Fruit fly (Drosophila melanogaster) whole organism, embryonic: Measurements from ENCODE around the gene CG1965.

ENCODE experiments used
- B-H1 ChIP-seq: fragments of 200-800 bp; sonication (Bioruptor generic); IDR thresholded peaks from 3 replicates; pipeline ENCODE4 v1.3.6; 2022; ENCODE audit warnings: missing biosample characterization, missing genetic modification characterization
- CG10959 ChIP-seq: fragments of 200-800 bp; sonication (Bioruptor generic); IDR thresholded peaks from 2 replicates; pipeline ENCODE4 v1.3.6; 2022; ENCODE audit warnings: missing biosample characterization, missing genetic modification characterization
- CG11504 ChIP-seq: fragments of 200-800 bp; sonication (Bioruptor generic); optimal IDR thresholded peaks from 3 replicates; lab custom pipeline; 2019; ENCODE audit warnings: missing biosample characterization, mild to moderate bottlenecking, missing genetic modification characterization, moderate library complexity
- CG14667 ChIP-seq: fragments of 200-800 bp; sonication (Bioruptor generic); IDR thresholded peaks from 2 replicates; pipeline ENCODE4 v1.3.6; 2022; ENCODE audit warnings: missing biosample characterization, missing genetic modification characterization
- CG14710 ChIP-seq: fragments of 200-800 bp; sonication (Bioruptor generic); optimal IDR thresholded peaks from 3 replicates; lab custom pipeline; 2019; ENCODE audit warnings: missing biosample characterization, mild to moderate bottlenecking, missing genetic modification characterization, moderate library complexity
- CG15073 ChIP-seq: fragments of 200-800 bp; sonication (Bioruptor generic); optimal IDR thresholded peaks from 2 replicates; lab custom pipeline; 2016; ENCODE audit warnings: missing biosample characterization, missing genetic modification characterization
- CG15479 ChIP-seq: fragments of 200-800 bp; sonication (Bioruptor generic); optimal IDR thresholded peaks from 3 replicates; lab custom pipeline; 2019; ENCODE audit warnings: missing biosample characterization, mild to moderate bottlenecking, missing genetic modification characterization, moderate library complexity
- CG15696 ChIP-seq: fragments of 200-800 bp; sonication (Bioruptor generic); optimal IDR thresholded peaks from 2 replicates; lab custom pipeline; 2019; ENCODE audit warnings: missing biosample characterization, mild to moderate bottlenecking, missing genetic modification characterization, moderate library complexity
- CG17359 ChIP-seq: fragments of 200-800 bp; sonication (Bioruptor generic); optimal IDR thresholded peaks from 3 replicates; lab custom pipeline; 2018; ENCODE audit warnings: missing biosample characterization, mild to moderate bottlenecking, missing genetic modification characterization, moderate library complexity
- CG34376 ChIP-seq: fragments of 200-800 bp; sonication (Bioruptor generic); optimal IDR thresholded peaks from 2 replicates; lab custom pipeline; 2018; ENCODE audit warnings: missing biosample characterization, mild to moderate bottlenecking, missing genetic modification characterization
- CG3838 ChIP-seq: fragments of 200-800 bp; sonication (Bioruptor generic); optimal IDR thresholded peaks from 3 replicates; lab custom pipeline; 2016; ENCODE audit warnings: missing biosample characterization, missing genetic modification characterization
- CG4360 ChIP-seq: fragments of 200-800 bp; sonication (Bioruptor generic); IDR thresholded peaks from 2 replicates; pipeline ENCODE4 v1.3.6; 2022; ENCODE audit warnings: missing biosample characterization, missing genetic modification characterization
- CG4404 ChIP-seq: fragments of 200-800 bp; sonication (Bioruptor generic); IDR thresholded peaks from 2 replicates; pipeline ENCODE4 v1.3.6; 2022; ENCODE audit warnings: missing biosample characterization, missing genetic modification characterization
- CG4730 ChIP-seq: fragments of 200-800 bp; sonication (Bioruptor generic); IDR thresholded peaks from 2 replicates; pipeline ENCODE4 v1.3.6; 2022; ENCODE audit warnings: missing biosample characterization, missing genetic modification characterization
- CG6765 ChIP-seq: fragments of 200-800 bp; sonication (Bioruptor generic); optimal IDR thresholded peaks from 3 replicates; lab custom pipeline; 2017; ENCODE audit warnings: missing biosample characterization, mild to moderate bottlenecking, missing genetic modification characterization
- CG7372 ChIP-seq: fragments of 200-800 bp; sonication (Bioruptor generic); IDR thresholded peaks from 2 replicates; pipeline ENCODE4 v1.3.6; 2022; ENCODE audit warnings: missing biosample characterization, missing genetic modification characterization
- CG7786 ChIP-seq: fragments of 200-800 bp; sonication (Bioruptor generic); optimal IDR thresholded peaks from 2 replicates; lab custom pipeline; 2016; ENCODE audit warnings: missing biosample characterization, missing genetic modification characterization
- CG8944 ChIP-seq: fragments of 200-800 bp; sonication (Bioruptor generic); optimal IDR thresholded peaks from 3 replicates; lab custom pipeline; 2016; ENCODE audit warnings: missing biosample characterization, missing genetic modification characterization
- CG9932 ChIP-seq: fragments of 200-800 bp; sonication (Bioruptor generic); IDR thresholded peaks from 2 replicates; pipeline ENCODE4 v1.3.6; 2022; ENCODE audit warnings: missing biosample characterization, missing genetic modification characterization
- CoRest ChIP-seq: fragments of 200-800 bp; sonication (Bioruptor generic); optimal IDR thresholded peaks from 3 replicates; lab custom pipeline; 2018; ENCODE audit warnings: missing biosample characterization, mild to moderate bottlenecking, missing genetic modification characterization, moderate library complexity
- Fer2 ChIP-seq: fragments of 200-800 bp; sonication (Bioruptor generic); optimal IDR thresholded peaks from 2 replicates; lab custom pipeline; 2018; ENCODE audit warnings: missing biosample characterization, mild to moderate bottlenecking, missing genetic modification characterization, moderate library complexity
- GATAe ChIP-seq: fragments of 200-800 bp; sonication (Bioruptor generic); conservative IDR thresholded peaks from 2 replicates; pipeline ENCODE4 v1.3.6; 2022; ENCODE audit warnings: missing biosample characterization, missing genetic modification characterization
- Hr51 ChIP-seq, 2 experiments: fragments of 200-800 bp; sonication (Bioruptor generic); optimal IDR thresholded peaks; 2 replicates in 1 of 2; 3 replicates in 1 of 2; lab custom pipeline; 2016 to 2018; ENCODE audit warnings: missing biosample characterization in 2 of 2, missing genetic modification characterization in 2 of 2, mild to moderate bottlenecking in 1 of 2, moderate library complexity in 1 of 2
- Jarid2 ChIP-seq: fragments of 200-800 bp; sonication (Bioruptor generic); optimal IDR thresholded peaks from 3 replicates; lab custom pipeline; 2017; ENCODE audit warnings: mild to moderate bottlenecking, missing biosample characterization, missing genetic modification reagents, missing genetic modification characterization
- MESR4 ChIP-seq: fragments of 200-800 bp; sonication (Bioruptor generic); optimal IDR thresholded peaks from 2 replicates; lab custom pipeline; 2018; ENCODE audit warnings: missing biosample characterization, mild to moderate bottlenecking, missing genetic modification characterization, moderate library complexity
- MTF-1 ChIP-seq: fragments of 200-800 bp; sonication (Bioruptor generic); optimal IDR thresholded peaks from 2 replicates; lab custom pipeline; 2018; ENCODE audit warnings: missing biosample characterization, mild to moderate bottlenecking, missing genetic modification characterization, borderline replicate concordance
- Med ChIP-seq: fragments of 200-800 bp; sonication (Bioruptor generic); peaks from one replicate; lab custom pipeline; 2016; ENCODE audit warnings: missing biosample characterization, missing genetic modification characterization, mild to moderate bottlenecking, inconsistent platforms, moderate library complexity
- Pdp1 ChIP-seq, 2 experiments: fragments of 200-800 bp; sonication (Bioruptor generic); optimal IDR thresholded peaks; 3 replicates each; lab custom pipeline; 2016; ENCODE audit warnings: missing biosample characterization in 2 of 2, missing genetic modification characterization in 2 of 2, mild to moderate bottlenecking in 1 of 2, moderate library complexity in 1 of 2
- YL-1 ChIP-seq: fragments of 200-800 bp; sonication (Bioruptor generic); optimal IDR thresholded peaks from 3 replicates; lab custom pipeline; 2017; ENCODE audit warnings: missing biosample characterization, mild to moderate bottlenecking, missing genetic modification characterization
- ab ChIP-seq: fragments of 200-800 bp; sonication (Bioruptor generic); optimal IDR thresholded peaks from 2 replicates; lab custom pipeline; 2016; ENCODE audit warnings: missing biosample characterization, missing genetic modification characterization
- aop ChIP-seq: fragments of 200-800 bp; sonication (Bioruptor generic); IDR thresholded peaks from 2 replicates; pipeline ENCODE4 v1.3.6; 2022; ENCODE audit warnings: missing biosample characterization, missing genetic modification characterization
- disco-r ChIP-seq: fragments of 200-800 bp; sonication (Bioruptor generic); optimal IDR thresholded peaks from 2 replicates; lab custom pipeline; 2016; ENCODE audit warnings: missing biosample characterization, missing genetic modification characterization
- fru ChIP-seq: fragments of >200 bp; optimal IDR thresholded peaks from 2 replicates; lab custom pipeline; 2017
- hbn ChIP-seq: fragments of 200-800 bp; sonication (Bioruptor generic); IDR thresholded peaks from 2 replicates; pipeline ENCODE4 v1.3.6; 2022; ENCODE audit warnings: missing biosample characterization, missing genetic modification characterization; ENCODE audit not compliant: partially characterized antibody
- ind ChIP-seq: fragments of 200-800 bp; sonication (Bioruptor generic); optimal IDR thresholded peaks from 3 replicates; lab custom pipeline; 2016; ENCODE audit warnings: missing biosample characterization, missing genetic modification characterization
- jing ChIP-seq: fragments of 200-800 bp; sonication (Bioruptor generic); optimal IDR thresholded peaks from 2 replicates; lab custom pipeline; 2018; ENCODE audit warnings: missing biosample characterization, mild to moderate bottlenecking, missing genetic modification characterization
- lmd ChIP-seq: fragments of 200-800 bp; sonication (Bioruptor generic); IDR thresholded peaks from 2 replicates; pipeline ENCODE4 v1.3.6; 2022; ENCODE audit warnings: missing biosample characterization, missing genetic modification characterization
- nerfin-1 ChIP-seq: fragments of 200-800 bp; sonication (Bioruptor generic); optimal IDR thresholded peaks from 3 replicates; lab custom pipeline; 2019; ENCODE audit warnings: missing biosample characterization, mild to moderate bottlenecking, missing genetic modification characterization, moderate library complexity
- pb ChIP-seq: fragments of 200-800 bp; sonication (Bioruptor generic); optimal IDR thresholded peaks from 3 replicates; lab custom pipeline; 2016; ENCODE audit warnings: missing biosample characterization, missing genetic modification characterization
- prd ChIP-seq, 3 experiments: fragments of >200 bp in 2 of 3; fragments of 200-800 bp in 1 of 3; sonication (Bioruptor generic) in 1 of 3; optimal IDR thresholded peaks in 2 of 3; IDR thresholded peaks in 1 of 3; 2 replicates in 2 of 3; 3 replicates in 1 of 3; pipeline versions ENCODE4 v1.3.6 to Lab custom; 2017 to 2022; ENCODE audit warnings: missing biosample characterization in 1 of 3, missing genetic modification characterization in 1 of 3
- pros ChIP-seq: fragments of 200-800 bp; sonication (Bioruptor generic); optimal IDR thresholded peaks from 3 replicates; lab custom pipeline; 2019; ENCODE audit warnings: missing biosample characterization, mild to moderate bottlenecking, missing genetic modification characterization, moderate library complexity
- pzg ChIP-seq: fragments of 200-800 bp; sonication (Bioruptor generic); optimal IDR thresholded peaks from 3 replicates; lab custom pipeline; 2018; ENCODE audit warnings: missing biosample characterization, mild to moderate bottlenecking, missing genetic modification characterization, moderate library complexity
- run ChIP-seq: fragments of 200-800 bp; sonication (Bioruptor generic); optimal IDR thresholded peaks from 3 replicates; lab custom pipeline; 2018; ENCODE audit warnings: missing biosample characterization, mild to moderate bottlenecking, missing genetic modification characterization
- sim ChIP-seq: fragments of 200-800 bp; sonication (Bioruptor generic); IDR thresholded peaks from 2 replicates; pipeline ENCODE4 v1.3.6; 2022; ENCODE audit warnings: missing biosample characterization, missing genetic modification characterization
- slbo ChIP-seq: fragments of 200-800 bp; sonication (Bioruptor generic); IDR thresholded peaks from 2 replicates; pipeline ENCODE4 v1.3.6; 2022; ENCODE audit warnings: missing biosample characterization, missing genetic modification characterization
- sqz ChIP-seq: fragments of 200-800 bp; sonication (Bioruptor generic); optimal IDR thresholded peaks from 3 replicates; lab custom pipeline; 2018; ENCODE audit warnings: missing biosample characterization, mild to moderate bottlenecking, missing genetic modification characterization
- tap ChIP-seq: fragments of 200-800 bp; optimal IDR thresholded peaks from 3 replicates; lab custom pipeline; 2019; ENCODE audit warnings: missing biosample characterization, mild to moderate bottlenecking, missing genetic modification characterization, moderate library complexity
- tup ChIP-seq: fragments of 200-800 bp; sonication (Bioruptor generic); optimal IDR thresholded peaks from 2 replicates; lab custom pipeline; 2016; ENCODE audit warnings: missing biosample characterization, mild to moderate bottlenecking, missing genetic modification characterization, moderate library complexity
- yki ChIP-seq: fragments of >200 bp; optimal IDR thresholded peaks from 3 replicates; lab custom pipeline; 2018

The CG1965 gene

dm6 chr3R:7074297-7075114 lies 7.3 kb downstream of the CG1965 start, which contains the start of the genes Ufl1 and CG1943 (continued):
- TF ChIP-seq Med (GFP tag; lab: Kevin White, UChicago) (peak; percentile 61), fru (lab: Kevin White, UChicago) (no peak), pzg (GFP tag; lab: Kevin White, UChicago) (peak; percentile 88), CG4730 (no peak), CG11504 (peak; percentile 21), CG10959 (GFP tag; lab: Robert Waterston, UW) (no peak), lmd (GFP tag; lab: Robert Waterston, UW) (no peak), Jarid2 (peak; percentile 9), CG7786 (GFP tag; lab: Kevin White, UChicago) (no peak), MESR4 (GFP tag; lab: Kevin White, UChicago) (peak; percentile 75), CG7372 (GFP tag; lab: Robert Waterston, UW) (no peak), slbo (GFP tag; lab: Robert Waterston, UW) (no peak), tup (no peak), CG14710 (tag; lab: Kevin White, UChicago) (peak; percentile 94), Hr51 (GFP tag; optimal IDR thresholded peaks at IDR 0.05; lab: Kevin White, UChicago) (peak in 1 of 2 experiments; percentile 2), CG34376 (no peak), CG15696 (tag; lab: Kevin White, UChicago) (no peak), CG15073 (GFP tag; lab: Kevin White, UChicago) (no peak), Fer2 (tag; lab: Kevin White, UChicago) (no peak), CG4360 (GFP tag; lab: Robert Waterston, UW) (no peak), CG14667 (GFP tag; lab: Robert Waterston, UW) (no peak), CG17359 (tag; lab: Kevin White, UChicago) (no peak), hbn (GFP tag; lab: Robert Waterston, UW) (no peak), pb (GFP tag; lab: Kevin White, UChicago) (no peak), aop (GFP tag; lab: Robert Waterston, UW) (no peak), CG8944 (no peak), sqz (no peak), MTF-1 (no peak), ind (GFP tag; lab: Kevin White, UChicago) (no peak), CG3838 (GFP tag; lab: Kevin White, UChicago) (no peak), Pdp1 (GFP tag; optimal IDR thresholded peaks at IDR 0.05; lab: Kevin White, UChicago) (peak in 1 of 2 experiments; percentile 55), pros (GFP tag; lab: Kevin White, UChicago) (peak; percentile 74), disco-r (GFP tag; lab: Kevin White, UChicago) (no peak), B-H1 (GFP tag; lab: Robert Waterston, UW) (no peak), CoRest (tag; lab: Kevin White, UChicago) (peak; percentile 67), nerfin-1 (peak; percentile 99), YL-1 (GFP tag; lab: Kevin White, UChicago) (peak; percentile 69), yki (lab: Kevin White, UChicago) (no peak), run (no peak), sim (GFP tag; lab: Robert Waterston, UW) (no peak), tap (tag; lab: Kevin White, UChicago) (no peak), CG6765 (GFP tag; lab: Kevin White, UChicago) (no peak), ab (no peak), CG4404 (GFP tag; lab: Robert Waterston, UW) (no peak), GATAe (no peak), CG9932 (GFP tag; lab: Robert Waterston, UW) (no peak), CG15479 (GFP tag; lab: Kevin White, UChicago) (peak; percentile 34), prd (optimal IDR thresholded peaks at IDR 0.05; lab: Kevin White, UChicago) (no peak), prd (GFP tag; IDR thresholded peaks at IDR 0.05; lab: Robert Waterston, UW) (no peak), jing (GFP tag; lab: Kevin White, UChicago) (no peak)
